Worm (Caenorhabditis elegans) whole organism, mixed stage, embryonic: ENCODE measurements around the gene D2089.3.

ENCODE experiments used
- M03D4.4 ChIP-seq: sonication (generic microtip); optimal IDR thresholded peaks from 2 replicates; lab custom pipeline; 2017; ENCODE audit warnings: mild to moderate bottlenecking, missing genetic modification characterization, missing compliant biosample characterization
- bed-3 ChIP-seq: fragments of 200-800 bp; sonication (Bioruptor generic); optimal IDR thresholded peaks from 3 replicates; lab custom pipeline; 2018; ENCODE audit warnings: mild to moderate bottlenecking, missing genetic modification characterization, moderate library complexity, missing compliant biosample characterization
- ceh-39 ChIP-seq: fragments of 150-350 bp; optimal IDR thresholded peaks from 2 replicates; lab custom pipeline; 2014; ENCODE audit warnings: missing biosample characterization, missing genetic modification characterization
- ceh-43 ChIP-seq: fragments of 200-800 bp; sonication (Bioruptor generic); optimal IDR thresholded peaks from 2 replicates; lab custom pipeline; 2018; ENCODE audit warnings: mild to moderate bottlenecking, missing genetic modification characterization, moderate library complexity, missing compliant biosample characterization
- ceh-83 ChIP-seq: fragments of 200-800 bp; sonication (Bioruptor generic); optimal IDR thresholded peaks from 2 replicates; lab custom pipeline; 2018; ENCODE audit warnings: mild to moderate bottlenecking, missing genetic modification characterization, missing compliant biosample characterization
- ces-1 ChIP-seq: fragments of 150-350 bp; optimal IDR thresholded peaks from 2 replicates; lab custom pipeline; 2014; ENCODE audit warnings: missing biosample characterization, missing genetic modification reagents, missing genetic modification characterization
- cnd-1 ChIP-seq: fragments of 200-800 bp; sonication (Bioruptor generic); optimal IDR thresholded peaks from 2 replicates; lab custom pipeline; 2018; ENCODE audit warnings: mild to moderate bottlenecking, missing genetic modification characterization, missing compliant biosample characterization
- drap-1 ChIP-seq: fragments of 200-800 bp; sonication (Bioruptor generic); optimal IDR thresholded peaks from 3 replicates; lab custom pipeline; 2018; ENCODE audit warnings: mild to moderate bottlenecking, missing genetic modification characterization, missing compliant biosample characterization
- elt-1 ChIP-seq: sonication (generic microtip); optimal IDR thresholded peaks from 2 replicates; lab custom pipeline; 2017; ENCODE audit warnings: missing genetic modification characterization, mild to moderate bottlenecking, missing compliant biosample characterization, antibody characterized with exemption, moderate library complexity, borderline replicate concordance; ENCODE audit not compliant: insufficient read depth
- elt-3 ChIP-seq: fragments of 150-350 bp; optimal IDR thresholded peaks from 2 replicates; lab custom pipeline; 2014; ENCODE audit warnings: missing biosample characterization, missing genetic modification characterization
- flh-1 ChIP-seq: fragments of 200-800 bp; sonication (Bioruptor generic); optimal IDR thresholded peaks from 2 replicates; lab custom pipeline; 2018; ENCODE audit warnings: mild to moderate bottlenecking, missing genetic modification characterization, moderate library complexity, missing compliant biosample characterization
- ham-2 ChIP-seq: fragments of 200-800 bp; sonication (Bioruptor generic); optimal IDR thresholded peaks from 2 replicates; lab custom pipeline; 2018; ENCODE audit warnings: mild to moderate bottlenecking, missing genetic modification characterization, missing compliant biosample characterization
- hlh-1 ChIP-seq: fragments of 150-350 bp; optimal IDR thresholded peaks from 2 replicates; lab custom pipeline; 2014; ENCODE audit warnings: missing biosample characterization, missing genetic modification reagents, missing genetic modification characterization
- lin-13 ChIP-seq: fragments of 150-350 bp; optimal IDR thresholded peaks from 2 replicates; lab custom pipeline; 2014; ENCODE audit warnings: missing biosample characterization, missing genetic modification characterization
- lin-32 ChIP-seq: fragments of 200-800 bp; sonication (Bioruptor generic); optimal IDR thresholded peaks from 2 replicates; lab custom pipeline; 2018; ENCODE audit warnings: mild to moderate bottlenecking, missing genetic modification characterization, missing compliant biosample characterization
- lsy-2 ChIP-seq: fragments of 150-350 bp; optimal IDR thresholded peaks from 2 replicates; lab custom pipeline; 2014; ENCODE audit warnings: missing biosample characterization, missing genetic modification characterization
- mep-1 ChIP-seq: fragments of 150-350 bp; optimal IDR thresholded peaks from 2 replicates; lab custom pipeline; 2017; ENCODE audit warnings: missing biosample characterization, missing genetic modification reagents, missing genetic modification characterization, inconsistent platforms
- nhr-12 ChIP-seq: fragments of 150-350 bp; optimal IDR thresholded peaks from 2 replicates; lab custom pipeline; 2014; ENCODE audit warnings: missing biosample characterization, missing genetic modification characterization
- nhr-2 ChIP-seq: fragments of 150-350 bp; optimal IDR thresholded peaks from 2 replicates; lab custom pipeline; 2014; ENCODE audit warnings: missing biosample characterization, missing genetic modification characterization
- nhr-237 ChIP-seq: fragments of 150-350 bp; optimal IDR thresholded peaks from 2 replicates; lab custom pipeline; 2014; ENCODE audit warnings: missing biosample characterization, missing genetic modification characterization
- nhr-28 ChIP-seq: fragments of 150-350 bp; optimal IDR thresholded peaks from 2 replicates; lab custom pipeline; 2014; ENCODE audit warnings: missing biosample characterization, missing genetic modification characterization
- nhr-76 ChIP-seq: sonication (generic microtip); optimal IDR thresholded peaks from 2 replicates; lab custom pipeline; 2017; ENCODE audit warnings: missing biosample characterization, missing genetic modification characterization
- pha-4 ChIP-seq: fragments of 150-350 bp; optimal IDR thresholded peaks from 2 replicates; lab custom pipeline; 2018; ENCODE audit warnings: missing biosample characterization, missing genetic modification reagents, missing genetic modification characterization
- sem-2 ChIP-seq: fragments of 200-800 bp; sonication (Bioruptor generic); optimal IDR thresholded peaks from 2 replicates; lab custom pipeline; 2018; ENCODE audit warnings: mild to moderate bottlenecking, missing genetic modification characterization, missing compliant biosample characterization
- tbx-8 ChIP-seq: fragments of 200-800 bp; sonication (Bioruptor generic); optimal IDR thresholded peaks from 2 replicates; lab custom pipeline; 2018; ENCODE audit warnings: mild to moderate bottlenecking, missing genetic modification characterization, moderate library complexity, missing compliant biosample characterization
- unc-120 ChIP-seq: sonication (generic microtip); optimal IDR thresholded peaks from 2 replicates; lab custom pipeline; 2017; ENCODE audit warnings: missing genetic modification characterization, missing compliant biosample characterization; ENCODE audit not compliant: poor library complexity, severe bottlenecking
- unc-39 ChIP-seq: fragments of 150-350 bp; optimal IDR thresholded peaks from 2 replicates; lab custom pipeline; 2014; ENCODE audit warnings: missing biosample characterization, missing genetic modification characterization
- unc-62 ChIP-seq: fragments of 150-350 bp; optimal IDR thresholded peaks from 2 replicates; lab custom pipeline; 2014; ENCODE audit warnings: missing biosample characterization, missing genetic modification reagents, missing genetic modification characterization
- zip-8 ChIP-seq: fragments of 150-350 bp; optimal IDR thresholded peaks from 2 replicates; lab custom pipeline; 2014; ENCODE audit warnings: missing biosample characterization, missing genetic modification characterization
- ztf-11 ChIP-seq: fragments of 150-350 bp; optimal IDR thresholded peaks from 2 replicates; lab custom pipeline; 2014; ENCODE audit warnings: missing biosample characterization, missing genetic modification characterization

D2089.3 gene

ce11 chrII:10706901-10707300 lies 42.0 kb upstream of the D2089.3 start, which contains the start of gene col-80:
TSS of gene col-80 (plus strand) at chrII:10707201.
- TF ChIP-seq zip-8 (tag; lab: Kevin White, UChicago) (no peak), bed-3 (no peak)
- TF ChIP-seq, all 35 proteins: peak for 0

DNA sequence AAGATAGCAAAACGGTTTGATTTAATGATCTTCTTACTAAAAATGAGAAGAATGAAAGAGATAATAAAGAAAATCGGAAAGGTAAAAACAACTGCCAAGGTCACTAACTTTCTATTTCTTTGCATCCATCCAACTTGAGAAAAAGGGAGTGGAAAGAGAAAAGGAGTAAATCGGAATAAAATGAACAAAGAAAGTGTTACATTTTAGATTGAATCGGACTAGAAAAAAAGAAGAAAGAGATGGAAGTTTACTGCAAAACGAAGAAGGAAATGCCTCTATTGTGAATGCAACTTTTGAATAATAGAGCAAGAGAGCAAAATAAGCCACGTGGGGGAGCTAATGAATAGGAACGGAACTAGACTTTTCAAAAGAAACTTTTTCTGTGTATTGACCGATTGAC lies 41.1 kb upstream of the D2089.3 start:
- no peak for TF ChIP-seq nhr-237

ce11 chrII:10705347-10705996 lies 40.5 kb upstream of the D2089.3 start:
- no peak for TF ChIP-seq sem-2
- no peak for TF ChIP-seq M03D4.4 (tag; lab: Kevin White, UChicago)
- no peak for TF ChIP-seq elt-3
- no peak for TF ChIP-seq ceh-39 (tag; lab: Kevin White, UChicago)
- no peak for TF ChIP-seq ceh-43 (GFP tag; lab: Kevin White, UChicago)
- no peak for TF ChIP-seq unc-62 (GFP tag; lab: Kevin White, UChicago)
- no peak for TF ChIP-seq lsy-2 (tag; lab: Kevin White, UChicago)
- TF ChIP-seq unc-39 (tag; lab: Kevin White, UChicago): no peak
- no peak for TF ChIP-seq nhr-76
- no peak for TF ChIP-seq lin-13 (tag; lab: Kevin White, UChicago)
- TF ChIP-seq ham-2 (GFP tag; lab: Kevin White, UChicago): no peak
- TF ChIP-seq nhr-28 (tag; lab: Kevin White, UChicago): no peak
- no peak for TF ChIP-seq ceh-83 (GFP tag; lab: Kevin White, UChicago)
- no peak for TF ChIP-seq mep-1 (tag; lab: Kevin White, UChicago)
- no peak for TF ChIP-seq nhr-237
- no peak for TF ChIP-seq pha-4

ce11 chrII:10704575-10705170 lies 39.7 kb upstream of the D2089.3 start, which contains the start of gene col-39:
TSS of gene col-39 (plus strand) at chrII:10704916.
- TF ChIP-seq ceh-43 (GFP tag; lab: Kevin White, UChicago) (no peak), nhr-12 (tag; lab: Kevin White, UChicago) (no peak), ztf-11 (tag; lab: Kevin White, UChicago) (no peak), elt-1 (no peak), drap-1 (GFP tag; lab: Kevin White, UChicago) (no peak), ceh-39 (tag; lab: Kevin White, UChicago) (no peak), lin-32 (GFP tag; lab: Kevin White, UChicago) (no peak), nhr-76 (no peak), flh-1 (GFP tag; lab: Kevin White, UChicago) (no peak), unc-39 (tag; lab: Kevin White, UChicago) (no peak), pha-4 (no peak), cnd-1 (tag; lab: Kevin White, UChicago) (no peak), mep-1 (tag; lab: Kevin White, UChicago) (no peak), nhr-2 (tag; lab: Kevin White, UChicago) (no peak), tbx-8 (GFP tag; lab: Kevin White, UChicago) (no peak), zip-8 (tag; lab: Kevin White, UChicago) (no peak), lin-13 (tag; lab: Kevin White, UChicago) (no peak), unc-62 (GFP tag; lab: Kevin White, UChicago) (no peak), hlh-1 (tag; lab: Kevin White, UChicago) (no peak), ham-2 (GFP tag; lab: Kevin White, UChicago) (no peak)

DNA sequence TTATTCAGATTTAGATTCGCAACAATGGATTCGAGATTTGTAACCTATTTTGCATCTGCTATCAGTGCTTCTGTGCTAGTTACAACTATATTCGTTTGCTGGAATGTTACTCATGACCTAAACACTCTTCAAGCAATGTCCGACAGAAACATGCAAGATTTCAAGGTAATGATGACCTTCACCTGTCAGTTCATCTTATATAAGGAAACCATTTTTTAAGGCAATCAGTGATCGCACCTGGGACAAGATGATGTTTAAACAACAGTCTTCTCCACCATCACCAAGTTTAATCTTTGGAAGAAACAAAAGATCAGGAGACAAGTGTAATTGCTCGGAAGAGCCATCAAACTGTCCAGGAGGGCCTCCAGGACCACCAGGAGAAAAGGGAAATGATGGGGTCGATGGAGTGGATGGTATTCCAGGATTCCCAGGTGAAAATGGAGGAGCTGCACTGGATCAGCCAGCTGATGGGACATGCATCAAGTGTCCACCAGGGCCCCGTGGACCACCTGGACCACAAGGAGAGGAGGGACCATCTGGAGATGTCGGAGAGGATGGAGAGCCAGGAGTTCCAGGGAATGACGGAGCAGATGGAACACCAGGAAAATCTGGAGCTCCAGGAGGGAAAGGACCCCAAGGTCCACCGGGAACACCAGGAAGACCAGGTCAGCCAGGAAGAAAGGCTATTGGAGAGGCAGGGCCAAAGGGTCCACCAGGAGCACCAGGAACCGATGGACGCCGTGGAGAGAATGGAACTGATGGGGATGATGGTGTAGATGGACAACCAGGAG lies 38.9 kb upstream of the D2089.3 start, which contains the start of gene col-79:
TSS of gene col-79 (plus strand) at position 20 of the 791 bp plus-strand sequence.
- TF ChIP-seq ceh-39 (tag; lab: Kevin White, UChicago) (no peak), ces-1 (no peak), bed-3 (no peak), nhr-237 (no peak), nhr-76 (no peak), cnd-1 (tag; lab: Kevin White, UChicago) (no peak), unc-120 (tag; lab: Kevin White, UChicago) (no peak), nhr-2 (tag; lab: Kevin White, UChicago) (no peak), ham-2 (GFP tag; lab: Kevin White, UChicago) (no peak), flh-1 (GFP tag; lab: Kevin White, UChicago) (no peak), drap-1 (GFP tag; lab: Kevin White, UChicago) (no peak), ztf-11 (tag; lab: Kevin White, UChicago) (no peak), zip-8 (tag; lab: Kevin White, UChicago) (no peak)
